Fruit fly (Drosophila melanogaster) whole organism, wandering third instar larva: ENCODE data around the gene oc.

Source experiments
- Abd-B ChIP-seq: fragments of >200 bp; optimal IDR thresholded peaks from 2 replicates; lab custom pipeline; 2017; ENCODE audit warnings: missing biosample characterization, missing genetic modification characterization
- CG32264 ChIP-seq: fragments of 200-800 bp; sonication (Bioruptor generic); optimal IDR thresholded peaks from 2 replicates; lab custom pipeline; 2016; ENCODE audit warnings: missing biosample characterization, missing genetic modification characterization
- CG9705 ChIP-seq: fragments of 200-800 bp; sonication (Bioruptor generic); optimal IDR thresholded peaks from 2 replicates; lab custom pipeline; 2018; ENCODE audit warnings: missing biosample characterization, mild to moderate bottlenecking, missing genetic modification characterization
- CrebA ChIP-seq: fragments of 200-800 bp; sonication (Bioruptor generic); optimal IDR thresholded peaks from 2 replicates; lab custom pipeline; 2016; ENCODE audit warnings: missing biosample characterization, mild to moderate bottlenecking, missing genetic modification characterization, borderline replicate concordance
- Dfd ChIP-seq: fragments of >200 bp; optimal IDR thresholded peaks from 2 replicates; lab custom pipeline; 2017; ENCODE audit warnings: missing biosample characterization, missing genetic modification characterization
- Dif ChIP-seq: fragments of 200-275, 200-300 bp; sonication (Bioruptor generic); optimal IDR thresholded peaks from 2 replicates; lab custom pipeline; 2018; ENCODE audit warnings: missing biosample characterization, missing genetic modification characterization; ENCODE audit not compliant: partially characterized antibody
- GATAd ChIP-seq: sonication (Bioruptor generic); optimal IDR thresholded peaks from 2 replicates; lab custom pipeline; 2016; ENCODE audit warnings: missing biosample characterization, missing genetic modification characterization
- HLH106 ChIP-seq: fragments of 200-800 bp; optimal IDR thresholded peaks from 3 replicates; lab custom pipeline; 2019; ENCODE audit warnings: missing biosample characterization, mild to moderate bottlenecking, missing genetic modification characterization, moderate library complexity
- Hnf4 ChIP-seq: fragments of 200-800 bp; sonication (Bioruptor generic); optimal IDR thresholded peaks from 2 replicates; lab custom pipeline; 2016; ENCODE audit warnings: missing biosample characterization, mild to moderate bottlenecking, missing genetic modification characterization
- Hr78 ChIP-seq: fragments of >200 bp; optimal IDR thresholded peaks from 2 replicates; lab custom pipeline; 2017; ENCODE audit warnings: missing biosample characterization, missing genetic modification characterization
- Hr83 ChIP-seq: fragments of 200-300 bp; sonication (Bioruptor generic); optimal IDR thresholded peaks from 2 replicates; lab custom pipeline; 2016; ENCODE audit warnings: missing biosample characterization, mild to moderate bottlenecking, missing genetic modification characterization, moderate library complexity; ENCODE audit not compliant: poor library complexity, severe bottlenecking
- Jra ChIP-seq: sonication (Bioruptor generic); optimal IDR thresholded peaks from 2 replicates; lab custom pipeline; 2016; ENCODE audit warnings: missing biosample characterization, missing genetic modification characterization
- Mio ChIP-seq: sonication (Bioruptor generic); optimal IDR thresholded peaks from 2 replicates; lab custom pipeline; 2016; ENCODE audit warnings: missing biosample characterization, missing genetic modification characterization
- Myc ChIP-seq: fragments of >200 bp; optimal IDR thresholded peaks from 2 replicates; lab custom pipeline; 2017
- N ChIP-seq: fragments of >200 bp; optimal IDR thresholded peaks from 2 replicates; lab custom pipeline; 2018; ENCODE audit warnings: missing biosample characterization, missing external identifiers, missing genetic modification characterization
- OdsH ChIP-seq: fragments of 200-800 bp; sonication (Bioruptor generic); optimal IDR thresholded peaks from 2 replicates; lab custom pipeline; 2016; ENCODE audit warnings: missing biosample characterization, mild to moderate bottlenecking, missing genetic modification characterization
- Rel ChIP-seq, 2 experiments: fragments of 200-800 bp; sonication (Bioruptor generic) in 1 of 2; optimal IDR thresholded peaks; 2 replicates in 1 of 2; 3 replicates in 1 of 2; lab custom pipeline; 2016 to 2019; ENCODE audit warnings: mild to moderate bottlenecking in 2 of 2, missing biosample characterization in 2 of 2, missing genetic modification characterization in 2 of 2, moderate library complexity in 1 of 2
- Sp1 ChIP-seq: fragments of 200-800 bp; sonication (Bioruptor generic); optimal IDR thresholded peaks from 3 replicates; lab custom pipeline; 2019; ENCODE audit warnings: missing biosample characterization, mild to moderate bottlenecking, missing genetic modification characterization, moderate library complexity
- Vsx2 ChIP-seq: fragments of 200-300, 225-300 bp; sonication (Bioruptor generic); optimal IDR thresholded peaks from 2 replicates; lab custom pipeline; 2018; ENCODE audit warnings: missing biosample characterization, missing genetic modification characterization; ENCODE audit not compliant: partially characterized antibody
- br ChIP-seq: fragments of 200-800 bp; sonication (Bioruptor generic); optimal IDR thresholded peaks from 2 replicates; lab custom pipeline; 2016; ENCODE audit warnings: missing biosample characterization, missing genetic modification characterization
- brk ChIP-seq: fragments of 200-800 bp; sonication (Bioruptor generic); optimal IDR thresholded peaks from 2 replicates; lab custom pipeline; 2016; ENCODE audit warnings: missing biosample characterization, mild to moderate bottlenecking, missing genetic modification characterization
- dl ChIP-seq, 2 experiments: fragments of 175-275, 200-275 bp in 1 of 2; fragments of 200-275 bp in 1 of 2; sonication (Bioruptor generic); optimal IDR thresholded peaks; lab custom pipeline; 2018; ENCODE audit warnings: mild to moderate bottlenecking in 2 of 2, missing biosample characterization in 2 of 2, missing genetic modification characterization in 2 of 2, moderate library complexity in 2 of 2; ENCODE audit not compliant: partially characterized antibody in 2 of 2, insufficient read depth in 1 of 2
- dmrt93B ChIP-seq: fragments of 200-800 bp; sonication (Bioruptor generic); optimal IDR thresholded peaks from 2 replicates; lab custom pipeline; 2018; ENCODE audit warnings: missing biosample characterization, mild to moderate bottlenecking, missing genetic modification characterization
- dsf ChIP-seq: sonication (Bioruptor generic); optimal IDR thresholded peaks from 2 replicates; lab custom pipeline; 2016; ENCODE audit warnings: missing biosample characterization, missing genetic modification characterization, borderline replicate concordance
- ey ChIP-seq: fragments of 200-800 bp; sonication (Bioruptor generic); optimal IDR thresholded peaks from 2 replicates; lab custom pipeline; 2016; ENCODE audit warnings: missing biosample characterization, missing genetic modification characterization
- foxo ChIP-seq, 2 experiments: fragments of 200-800 bp; sonication (Bioruptor generic); optimal IDR thresholded peaks; 2 replicates in 1 of 2; 3 replicates in 1 of 2; lab custom pipeline; 2016 to 2017; ENCODE audit warnings: missing biosample characterization in 2 of 2, missing genetic modification characterization in 2 of 2
- fru ChIP-seq: fragments of 200-800 bp; sonication (Bioruptor generic); optimal IDR thresholded peaks from 3 replicates; lab custom pipeline; 2016; ENCODE audit warnings: missing biosample characterization, mild to moderate bottlenecking, missing genetic modification characterization
- h ChIP-seq: fragments of 200-800 bp; sonication (Bioruptor generic); optimal IDR thresholded peaks from 3 replicates; lab custom pipeline; 2016; ENCODE audit warnings: missing biosample characterization, mild to moderate bottlenecking, missing genetic modification characterization
- jim ChIP-seq: fragments of 175-275, 200-325 bp; sonication (Bioruptor generic); optimal IDR thresholded peaks from 2 replicates; lab custom pipeline; 2016; ENCODE audit warnings: missing biosample characterization, mild to moderate bottlenecking, missing genetic modification characterization
- lola ChIP-seq: fragments of >200 bp; optimal IDR thresholded peaks from 2 replicates; lab custom pipeline; 2017; ENCODE audit warnings: missing biosample characterization, missing genetic modification characterization
- pan ChIP-seq: fragments of >200 bp; optimal IDR thresholded peaks from 2 replicates; lab custom pipeline; 2017
- psq ChIP-seq: fragments of 200-800 bp; sonication (Bioruptor generic); optimal IDR thresholded peaks from 3 replicates; lab custom pipeline; 2017; ENCODE audit warnings: missing biosample characterization, mild to moderate bottlenecking, missing genetic modification characterization, moderate library complexity
- rgr ChIP-seq: fragments of 200-800 bp; sonication (Bioruptor generic); optimal IDR thresholded peaks from 3 replicates; lab custom pipeline; 2016; ENCODE audit warnings: missing biosample characterization, mild to moderate bottlenecking, missing genetic modification characterization
- sage ChIP-seq: fragments of 200-800 bp; sonication (Bioruptor generic); optimal IDR thresholded peaks from 2 replicates; lab custom pipeline; 2016; ENCODE audit warnings: missing biosample characterization, mild to moderate bottlenecking, missing genetic modification characterization
- sv ChIP-seq: fragments of 200-800 bp; sonication (Bioruptor generic); optimal IDR thresholded peaks from 3 replicates; lab custom pipeline; 2016; ENCODE audit warnings: missing biosample characterization, missing genetic modification characterization
- tai ChIP-seq: sonication (Bioruptor generic); optimal IDR thresholded peaks from 2 replicates; lab custom pipeline; 2016; ENCODE audit warnings: missing biosample characterization, missing genetic modification characterization
- usp ChIP-seq: fragments of >200 bp; optimal IDR thresholded peaks from 2 replicates; lab custom pipeline; 2017; ENCODE audit warnings: missing biosample characterization, missing genetic modification characterization
- woc ChIP-seq: sonication (Bioruptor generic); optimal IDR thresholded peaks from 2 replicates; lab custom pipeline; 2016; ENCODE audit warnings: missing biosample characterization, mild to moderate bottlenecking, missing genetic modification characterization

oc gene

dm6 chrX:8591685-8592127, 58.8 kb downstream of the oc start, which contains the start of the genes CG12659 and Crag:
CG12659 (minus strand) TSS chrX:8591729.
Crag (plus strand) TSS chrX:8592031.
- TF ChIP-seq dsf (no peak), Myc (lab: Kevin White, UChicago) (no peak), CrebA (GFP tag; lab: Kevin White, UChicago) (no peak), ey (no peak), lola (GFP tag; lab: Kevin White, UChicago) (no peak), GATAd (GFP tag; lab: Kevin White, UChicago) (no peak), tai (no peak), dmrt93B (GFP tag; lab: Kevin White, UChicago) (no peak), sage (GFP tag; lab: Kevin White, UChicago) (no peak), foxo (GFP tag; optimal IDR thresholded peaks at IDR 0.05; lab: Kevin White, UChicago) (peak in 1 of 2 experiments; percentile 14), dl (GFP tag; optimal IDR thresholded peaks at IDR 0.05; lab: Kevin White, UChicago; ENCODE audit: insufficient read depth in 1 of 2, partially characterized antibody in 2 of 2) (no peak), Jra (GFP tag; lab: Kevin White, UChicago) (peak; percentile 39), CG9705 (no peak), woc (no peak), brk (GFP tag; lab: Kevin White, UChicago) (no peak), fru (GFP tag; lab: Kevin White, UChicago) (peak; percentile 18), Hnf4 (GFP tag; lab: Kevin White, UChicago) (peak; percentile 45), Dif (GFP tag; lab: Kevin White, UChicago) (no peak), Hr83 (GFP tag; lab: Kevin White, UChicago) (no peak), HLH106 (peak; percentile 12), usp (GFP tag; lab: Kevin White, UChicago) (no peak), CG32264 (GFP tag; lab: Kevin White, UChicago) (no peak), h (no peak), N (GFP tag; lab: Kevin White, UChicago) (no peak)

dm6 chrX:8588607-8589171, 61.8 kb downstream of the oc start, which contains the start of gene CG12081:
CG12081 (plus strand) TSS chrX:8588811.
- TF ChIP-seq CrebA (GFP tag; lab: Kevin White, UChicago) (no peak), CG9705 (no peak), N (GFP tag; lab: Kevin White, UChicago) (peak; percentile 80), dl (GFP tag; optimal IDR thresholded peaks at IDR 0.05; lab: Kevin White, UChicago; ENCODE audit: insufficient read depth in 1 of 2, partially characterized antibody in 2 of 2) (no peak), Sp1 (GFP tag; lab: Kevin White, UChicago) (peak; percentile 6), Hnf4 (GFP tag; lab: Kevin White, UChicago) (no peak), Rel (GFP tag; optimal IDR thresholded peaks at IDR 0.05; lab: Kevin White, UChicago) (no peak), Rel (tag; optimal IDR thresholded peaks at IDR 0.05; lab: Kevin White, UChicago) (peak; percentile 35), Dif (GFP tag; lab: Kevin White, UChicago) (no peak), woc (peak; percentile 38), CG32264 (GFP tag; lab: Kevin White, UChicago) (no peak), lola (GFP tag; lab: Kevin White, UChicago) (no peak), dmrt93B (GFP tag; lab: Kevin White, UChicago) (no peak), rgr (GFP tag; lab: Kevin White, UChicago) (peak; percentile 16), Jra (GFP tag; lab: Kevin White, UChicago) (no peak), psq (GFP tag; lab: Kevin White, UChicago) (no peak), foxo (GFP tag; optimal IDR thresholded peaks at IDR 0.05; lab: Kevin White, UChicago) (no peak), sv (GFP tag; lab: Kevin White, UChicago) (no peak), Vsx2 (no peak), Myc (lab: Kevin White, UChicago) (no peak), h (peak; percentile 23), fru (GFP tag; lab: Kevin White, UChicago) (peak; percentile 2), Hr78 (no peak), tai (no peak), HLH106 (peak; percentile 18), Abd-B (GFP tag; lab: Kevin White, UChicago) (no peak), OdsH (no peak), pan (lab: Kevin White, UChicago) (no peak), jim (GFP tag; lab: Kevin White, UChicago) (no peak), Hr83 (GFP tag; lab: Kevin White, UChicago) (no peak), brk (GFP tag; lab: Kevin White, UChicago) (no peak), ey (no peak), Dfd (GFP tag; lab: Kevin White, UChicago) (no peak), usp (GFP tag; lab: Kevin White, UChicago) (no peak), GATAd (GFP tag; lab: Kevin White, UChicago) (no peak), dsf (no peak), sage (GFP tag; lab: Kevin White, UChicago) (no peak), br (GFP tag; lab: Kevin White, UChicago) (no peak), Mio (GFP tag; lab: Kevin White, UChicago) (no peak)
